Fruit fly (Drosophila melanogaster): ENCODE measurements around the gene Cyp40.

dm6 chr3L:9643762-9644161, 15.3 kb downstream of the Cyp40 start, which contains the start of gene CNMaR:
- TF ChIP-seq OdsH (GFP tag; optimal IDR thresholded peaks at IDR 0.05), result no peak
- no peak for TF ChIP-seq acj6 (GFP tag; optimal IDR thresholded peaks at IDR 0.05)
- no peak for TF ChIP-seq lz (GFP tag; optimal IDR thresholded peaks at IDR 0.05)
- TF ChIP-seq esn (GFP tag; optimal IDR thresholded peaks at IDR 0.05), result no peak
- TF ChIP-seq CG6792 (GFP tag; optimal IDR thresholded peaks at IDR 0.05), result no peak
- no peak for TF ChIP-seq CG16779 (tag; optimal IDR thresholded peaks at IDR 0.05)
- no peak for TF ChIP-seq CG7368 (GFP tag; optimal IDR thresholded peaks at IDR 0.05)
- no peak for TF ChIP-seq CG3032 (tag; optimal IDR thresholded peaks at IDR 0.05)

All from whole organism, prepupa.